Worm (Caenorhabditis elegans) whole organism, L4/young adult: ENCODE measurements around the gene bath-26.

Source experiments
- W03F9.2 ChIP-seq: fragments of 150-350 bp; optimal IDR thresholded peaks from 2 replicates; lab custom pipeline; 2014; ENCODE audit warnings: missing biosample characterization, missing genetic modification characterization
- him-1 ChIP-seq: sonication (generic microtip); optimal IDR thresholded peaks from 2 replicates; lab custom pipeline; 2016; ENCODE audit warnings: missing genotype, missing genetic modification reagents, missing genetic modification characterization, missing compliant biosample characterization

DNA sequence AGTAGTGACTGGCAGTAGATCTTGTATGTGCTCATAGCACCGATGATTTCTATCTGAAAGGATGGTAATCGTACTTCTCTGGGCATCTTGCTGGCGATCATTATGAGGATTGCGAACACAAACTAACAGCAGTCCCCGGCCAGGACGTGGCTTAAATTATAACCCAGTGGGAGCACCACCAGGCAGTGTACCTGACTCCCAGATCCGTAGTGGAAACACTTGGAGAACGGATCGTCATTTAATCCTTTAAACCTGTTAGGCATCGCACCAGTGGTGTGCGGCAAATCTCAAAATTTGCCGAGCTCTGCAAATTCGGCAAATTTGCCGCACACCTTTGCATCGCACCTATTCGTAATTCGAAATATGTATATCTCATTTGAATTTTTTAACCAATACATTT lies 32.9 kb downstream of the bath-26 start, which contains the start of gene K05F6.8:
- TF ChIP-seq him-1 (tag; lab: Kevin White, UChicago) (no peak), W03F9.2 (no peak)
